Fruit fly (Drosophila melanogaster) whole organism, adult: ENCODE measurements around the gene CG31321.
A peak's percentile ranks its signal among the peaks of the same experiment; 100 is the strongest.

Experiments
- CG11617 ChIP-seq: fragments of 200-800 bp; sonication (Bioruptor generic); optimal IDR thresholded peaks from 2 replicates; lab custom pipeline; 2017; ENCODE audit warnings: mild to moderate bottlenecking, missing biosample characterization, missing genetic modification reagents, missing genetic modification characterization
- CG12768 ChIP-seq: fragments of 200-800 bp; sonication (Bioruptor generic); optimal IDR thresholded peaks from 2 replicates; lab custom pipeline; 2017; ENCODE audit warnings: missing biosample characterization, missing genetic modification characterization, mild to moderate bottlenecking, moderate library complexity, missing genetic modification reagents
- CG14711 ChIP-seq: fragments of 200-800 bp; sonication (Bioruptor generic); optimal IDR thresholded peaks from 2 replicates; lab custom pipeline; 2018; ENCODE audit warnings: missing biosample characterization, mild to moderate bottlenecking, missing genetic modification characterization, moderate library complexity
- CG1620 ChIP-seq: fragments of 200-800 bp; sonication (Bioruptor generic); optimal IDR thresholded peaks from 2 replicates; lab custom pipeline; 2016; ENCODE audit warnings: missing biosample characterization, missing genetic modification characterization
- CG33017 ChIP-seq: fragments of 200-800 bp; sonication (Bioruptor generic); optimal IDR thresholded peaks from 2 replicates; lab custom pipeline; 2018; ENCODE audit warnings: missing biosample characterization, mild to moderate bottlenecking, missing genetic modification characterization, moderate library complexity
- CG5204 ChIP-seq: fragments of 200-800 bp; sonication (Bioruptor generic); optimal IDR thresholded peaks from 2 replicates; lab custom pipeline; 2016; ENCODE audit warnings: missing biosample characterization, missing genetic modification characterization
- CG7045 ChIP-seq: fragments of 200-800 bp; sonication (Bioruptor generic); optimal IDR thresholded peaks from 2 replicates; lab custom pipeline; 2017; ENCODE audit warnings: missing biosample characterization, mild to moderate bottlenecking, missing genetic modification characterization
- CG7101 ChIP-seq: fragments of 200-800 bp; sonication (Bioruptor generic); optimal IDR thresholded peaks from 2 replicates; lab custom pipeline; 2018; ENCODE audit warnings: missing biosample characterization, mild to moderate bottlenecking, missing genetic modification characterization, moderate library complexity
- Clk ChIP-seq: fragments of 200-800 bp; sonication (Bioruptor generic); optimal IDR thresholded peaks from 2 replicates; lab custom pipeline; 2017; ENCODE audit warnings: missing biosample characterization, missing genetic modification characterization
- Crg-1 ChIP-seq: fragments of 200-800 bp; sonication (Bioruptor generic); optimal IDR thresholded peaks from 2 replicates; lab custom pipeline; 2016; ENCODE audit warnings: missing biosample characterization, missing genetic modification characterization
- Hr96 ChIP-seq: fragments of 200-800 bp; sonication (Bioruptor generic); optimal IDR thresholded peaks from 2 replicates; lab custom pipeline; 2016; ENCODE audit warnings: missing biosample characterization, missing genetic modification characterization
- Mnt ChIP-seq: fragments of 200-800 bp; sonication (Bioruptor generic); optimal IDR thresholded peaks from 2 replicates; lab custom pipeline; 2016; ENCODE audit warnings: missing biosample characterization, mild to moderate bottlenecking, missing genetic modification characterization
- bab1 ChIP-seq: fragments of 200-800 bp; sonication (Bioruptor generic); optimal IDR thresholded peaks from 3 replicates; lab custom pipeline; 2019; ENCODE audit warnings: missing biosample characterization, mild to moderate bottlenecking, missing genetic modification characterization, moderate library complexity
- cic ChIP-seq: fragments of 200-800 bp; sonication (Bioruptor generic); optimal IDR thresholded peaks from 2 replicates; lab custom pipeline; 2017; ENCODE audit warnings: missing biosample characterization, mild to moderate bottlenecking, missing genetic modification characterization, moderate library complexity
- cnc ChIP-seq, 2 experiments: fragments of >200 bp; optimal IDR thresholded peaks; 2 replicates each; lab custom pipeline; 2017
- kay ChIP-seq: fragments of 200-800 bp; sonication (Bioruptor generic); peaks from one replicate; lab custom pipeline; 2016; ENCODE audit warnings: missing biosample characterization, missing genetic modification characterization, borderline replicate concordance
- ovo ChIP-seq: fragments of 200-800 bp; sonication (Bioruptor generic); optimal IDR thresholded peaks from 2 replicates; lab custom pipeline; 2016; ENCODE audit warnings: missing biosample characterization, missing genetic modification characterization
- pad ChIP-seq: fragments of 200-800 bp; sonication (Bioruptor generic); optimal IDR thresholded peaks from 3 replicates; lab custom pipeline; 2017; ENCODE audit warnings: missing biosample characterization, missing genetic modification characterization, mild to moderate bottlenecking, moderate library complexity, missing genetic modification reagents
- tj ChIP-seq: fragments of 200-800 bp; sonication (Bioruptor generic); optimal IDR thresholded peaks from 3 replicates; lab custom pipeline; 2017; ENCODE audit warnings: missing biosample characterization, mild to moderate bottlenecking, missing genetic modification characterization, moderate library complexity
- toe ChIP-seq: fragments of 200-800 bp; sonication (Bioruptor generic); optimal IDR thresholded peaks from 2 replicates; lab custom pipeline; 2016; ENCODE audit warnings: missing biosample characterization, missing genetic modification characterization

The CG31321 gene

dm6 chr3R:14311027-14311426, 865 bp downstream of the CG31321 start:
- TF ChIP-seq cic (GFP tag; lab: Kevin White, UChicago) = no peak
- TF ChIP-seq Crg-1 (GFP tag; lab: Kevin White, UChicago) = no peak
- no peak for TF ChIP-seq tj (GFP tag; lab: Kevin White, UChicago)
- no peak for TF ChIP-seq CG7045 (GFP tag; lab: Kevin White, UChicago)

- TF ChIP-seq pad (no peak), Hr96 (GFP tag; lab: Kevin White, UChicago) (no peak)
Observed at dm6 chr3R:14314554-14314953, 4.4 kb downstream of the CG31321 start, which contains the start of gene Crz. Gene Crz, plus strand, starts transcription at chr3R:14314854.

dm6 chr3R:14315912-14316444, 5.8 kb downstream of the CG31321 start, which contains the start of gene Set8:
Gene Set8, plus strand, starts transcription at chr3R:14316038.
- no peak for TF ChIP-seq CG1620
- peak; percentile 56 for TF ChIP-seq bab1 (GFP tag; lab: Kevin White, UChicago)
- TF ChIP-seq CG14711 = peak; percentile 33
- TF ChIP-seq CG7045 (GFP tag; lab: Kevin White, UChicago) = no peak
- TF ChIP-seq cnc (optimal IDR thresholded peaks at IDR 0.05; lab: Kevin White, UChicago) = no peak
- no peak for TF ChIP-seq Hr96 (GFP tag; lab: Kevin White, UChicago)
- peak; percentile 56 for TF ChIP-seq CG33017 (tag; lab: Kevin White, UChicago)
- TF ChIP-seq kay (GFP tag; lab: Kevin White, UChicago) = no peak
- TF ChIP-seq tj (GFP tag; lab: Kevin White, UChicago) = peak; percentile 34
- peak; percentile 74 for TF ChIP-seq cic (GFP tag; lab: Kevin White, UChicago)
- no peak for TF ChIP-seq toe (GFP tag; lab: Kevin White, UChicago)
- peak; percentile 70 for TF ChIP-seq CG12768 (GFP tag; lab: Kevin White, UChicago)
- no peak for TF ChIP-seq CG5204 (GFP tag; lab: Kevin White, UChicago)
- peak; percentile 67 for TF ChIP-seq pad
- no peak for TF ChIP-seq CG7101 (tag; lab: Kevin White, UChicago)
- TF ChIP-seq CG11617 (GFP tag; lab: Kevin White, UChicago) = peak; percentile 56
- TF ChIP-seq Crg-1 (GFP tag; lab: Kevin White, UChicago) = peak; percentile 36
- TF ChIP-seq Mnt (GFP tag; lab: Kevin White, UChicago) = peak; percentile 86
- no peak for TF ChIP-seq ovo (GFP tag; lab: Kevin White, UChicago)
- no peak for TF ChIP-seq Clk (GFP tag; lab: Kevin White, UChicago)

dm6 chr3R:14326250-14327112, 16.3 kb downstream of the CG31321 start, which contains the start of the genes Afti and ATPsynE:
Gene Afti, minus strand, starts transcription at chr3R:14326689.
Gene ATPsynE, plus strand, starts transcription at chr3R:14326947.
- peak; percentile 77 for TF ChIP-seq CG12768 (GFP tag; lab: Kevin White, UChicago)
- peak; percentile 79 for TF ChIP-seq Clk (GFP tag; lab: Kevin White, UChicago)
- TF ChIP-seq Mnt (GFP tag; lab: Kevin White, UChicago) = peak; percentile 44
- peak; percentile 84 for TF ChIP-seq ovo (GFP tag; lab: Kevin White, UChicago)
- TF ChIP-seq toe (GFP tag; lab: Kevin White, UChicago) = no peak
- peak; percentile 44 for TF ChIP-seq pad
- TF ChIP-seq CG5204 (GFP tag; lab: Kevin White, UChicago) = no peak
- TF ChIP-seq CG11617 (GFP tag; lab: Kevin White, UChicago) = peak; percentile 75
- TF ChIP-seq cic (GFP tag; lab: Kevin White, UChicago) = no peak
- peak; percentile 62 for TF ChIP-seq tj (GFP tag; lab: Kevin White, UChicago)
- TF ChIP-seq bab1 (GFP tag; lab: Kevin White, UChicago) = no peak
- peak; percentile 56 for TF ChIP-seq CG33017 (tag; lab: Kevin White, UChicago)
- TF ChIP-seq CG7045 (GFP tag; lab: Kevin White, UChicago) = peak; percentile 77
- peak; percentile 30 for TF ChIP-seq CG14711
- TF ChIP-seq cnc (optimal IDR thresholded peaks at IDR 0.05; lab: Kevin White, UChicago) = no peak
- TF ChIP-seq kay (GFP tag; lab: Kevin White, UChicago) = no peak
- peak; percentile 77 for TF ChIP-seq CG1620
- TF ChIP-seq Hr96 (GFP tag; lab: Kevin White, UChicago) = no peak
- TF ChIP-seq CG7101 (tag; lab: Kevin White, UChicago) = peak; percentile 66
- peak; percentile 41 for TF ChIP-seq Crg-1 (GFP tag; lab: Kevin White, UChicago)

dm6 chr3R:14327113-14327466, 16.9 kb downstream of the CG31321 start:
- no peak for TF ChIP-seq CG33017 (tag; lab: Kevin White, UChicago)
- TF ChIP-seq Mnt (GFP tag; lab: Kevin White, UChicago) = no peak
- no peak for TF ChIP-seq CG12768 (GFP tag; lab: Kevin White, UChicago)
- TF ChIP-seq CG1620 = no peak
- TF ChIP-seq pad = no peak
- TF ChIP-seq CG14711 = no peak
- TF ChIP-seq kay (GFP tag; lab: Kevin White, UChicago) = no peak
- TF ChIP-seq CG5204 (GFP tag; lab: Kevin White, UChicago) = no peak
- TF ChIP-seq CG7101 (tag; lab: Kevin White, UChicago) = no peak
- no peak for TF ChIP-seq CG11617 (GFP tag; lab: Kevin White, UChicago)
- no peak for TF ChIP-seq Clk (GFP tag; lab: Kevin White, UChicago)
- no peak for TF ChIP-seq toe (GFP tag; lab: Kevin White, UChicago)
- no peak for TF ChIP-seq Hr96 (GFP tag; lab: Kevin White, UChicago)
- TF ChIP-seq tj (GFP tag; lab: Kevin White, UChicago) = no peak
- no peak for TF ChIP-seq bab1 (GFP tag; lab: Kevin White, UChicago)
